Fruit fly (Drosophila melanogaster) whole organism, embryonic: ENCODE measurements around the gene Fit2.
A peak's percentile ranks its signal among the peaks of the same experiment; 100 is the strongest.

Experiments
- Adf1 ChIP-seq: fragments of 200-800 bp; sonication (Bioruptor generic); IDR thresholded peaks from 2 replicates; pipeline ENCODE4 v1.3.6; 2022; ENCODE audit warnings: missing biosample characterization, missing genetic modification characterization
- B-H2 ChIP-seq: fragments of 200-800 bp; sonication (Bioruptor generic); optimal IDR thresholded peaks from 2 replicates; lab custom pipeline; 2018; ENCODE audit warnings: missing biosample characterization, mild to moderate bottlenecking, missing genetic modification characterization
- BtbVII ChIP-seq: fragments of 200-800 bp; sonication (Bioruptor generic); optimal IDR thresholded peaks from 3 replicates; lab custom pipeline; 2017; ENCODE audit warnings: missing biosample characterization, mild to moderate bottlenecking, missing genetic modification characterization
- CG12104 ChIP-seq: fragments of 200-800 bp; sonication (Bioruptor generic); optimal IDR thresholded peaks from 3 replicates; lab custom pipeline; 2016; ENCODE audit warnings: missing biosample characterization, missing genetic modification characterization
- CG12219 ChIP-seq: fragments of 200-800 bp; sonication (Bioruptor generic); optimal IDR thresholded peaks from 3 replicates; lab custom pipeline; 2018; ENCODE audit warnings: missing biosample characterization, mild to moderate bottlenecking, missing genetic modification characterization
- CG12942 ChIP-seq: fragments of 200-800 bp; sonication (Bioruptor generic); optimal IDR thresholded peaks from 3 replicates; lab custom pipeline; 2016; ENCODE audit warnings: missing biosample characterization, missing genetic modification characterization
- CG1647 ChIP-seq: fragments of 200-800 bp; sonication (Bioruptor generic); optimal IDR thresholded peaks from 3 replicates; lab custom pipeline; 2016; ENCODE audit warnings: missing biosample characterization, missing genetic modification characterization
- CG17361 ChIP-seq: fragments of 200-800 bp; sonication (Bioruptor generic); IDR thresholded peaks from 3 replicates; pipeline ENCODE4 v1.3.6; 2022; ENCODE audit warnings: missing biosample characterization, missing genetic modification characterization
- CG2889 ChIP-seq: fragments of 200-800 bp; sonication (Bioruptor generic); IDR thresholded peaks from 3 replicates; pipeline ENCODE4 v1.3.6; 2022; ENCODE audit warnings: missing biosample characterization, missing genetic modification characterization
- CG3995 ChIP-seq: fragments of 200-800 bp; sonication (Bioruptor generic); optimal IDR thresholded peaks from 3 replicates; lab custom pipeline; 2016; ENCODE audit warnings: missing biosample characterization, missing genetic modification characterization
- CG6254 ChIP-seq: fragments of 200-800 bp; sonication (Bioruptor generic); optimal IDR thresholded peaks from 3 replicates; lab custom pipeline; 2017; ENCODE audit warnings: mild to moderate bottlenecking, missing biosample characterization, missing genetic modification reagents, missing genetic modification characterization
- CG7963 ChIP-seq: fragments of 200-800 bp; sonication (Bioruptor generic); IDR thresholded peaks from 3 replicates; pipeline ENCODE4 v1.3.6; 2022; ENCODE audit warnings: missing biosample characterization, missing genetic modification characterization; ENCODE audit not compliant: partially characterized antibody
- CG7987 ChIP-seq: fragments of 200-800 bp; sonication (Bioruptor generic); optimal IDR thresholded peaks from 2 replicates; lab custom pipeline; 2018; ENCODE audit warnings: missing biosample characterization, mild to moderate bottlenecking, missing genetic modification characterization, moderate library complexity
- CG8944 ChIP-seq: fragments of 200-800 bp; sonication (Bioruptor generic); optimal IDR thresholded peaks from 3 replicates; lab custom pipeline; 2016; ENCODE audit warnings: missing biosample characterization, missing genetic modification characterization
- CG9817 ChIP-seq: fragments of 200-800 bp; sonication (Bioruptor generic); optimal IDR thresholded peaks from 2 replicates; lab custom pipeline; 2018; ENCODE audit warnings: missing biosample characterization, mild to moderate bottlenecking, missing genetic modification characterization, moderate library complexity
- Dip3 ChIP-seq: fragments of 200-800 bp; sonication (Bioruptor generic); optimal IDR thresholded peaks from 3 replicates; lab custom pipeline; 2016; ENCODE audit warnings: missing biosample characterization, missing genetic modification characterization
- ERR ChIP-seq: fragments of 200-800 bp; sonication (Bioruptor generic); optimal IDR thresholded peaks from 2 replicates; lab custom pipeline; 2016; ENCODE audit warnings: missing biosample characterization, missing genetic modification characterization
- Hr78 ChIP-seq, 2 experiments: fragments of 200-800 bp in 1 of 2; fragments of >200 bp in 1 of 2; sonication (Bioruptor generic) in 1 of 2; optimal IDR thresholded peaks; 2 replicates each; lab custom pipeline; 2017 to 2019; ENCODE audit warnings: missing biosample characterization in 2 of 2, missing genetic modification characterization in 2 of 2, mild to moderate bottlenecking in 1 of 2, moderate library complexity in 1 of 2
- Lhr ChIP-seq: fragments of 200-800 bp; sonication (Bioruptor generic); optimal IDR thresholded peaks from 3 replicates; lab custom pipeline; 2017; ENCODE audit warnings: mild to moderate bottlenecking, missing biosample characterization, missing genetic modification reagents, missing genetic modification characterization
- MESR4 ChIP-seq: fragments of 200-800 bp; sonication (Bioruptor generic); optimal IDR thresholded peaks from 2 replicates; lab custom pipeline; 2018; ENCODE audit warnings: missing biosample characterization, mild to moderate bottlenecking, missing genetic modification characterization, moderate library complexity
- NFAT ChIP-seq: fragments of 200-800 bp; sonication (Bioruptor generic); IDR thresholded peaks from 2 replicates; pipeline ENCODE4 v1.3.6; 2022; ENCODE audit warnings: missing biosample characterization, missing genetic modification characterization
- NK7.1 ChIP-seq: fragments of 200-800 bp; sonication (Bioruptor generic); optimal IDR thresholded peaks from 3 replicates; lab custom pipeline; 2016; ENCODE audit warnings: missing biosample characterization, missing genetic modification characterization
- Nf-YC ChIP-seq: fragments of 200-800 bp; optimal IDR thresholded peaks from 3 replicates; lab custom pipeline; 2019; ENCODE audit warnings: missing biosample characterization, mild to moderate bottlenecking, missing genetic modification characterization, moderate library complexity
- Scr ChIP-seq: fragments of 200-800 bp; sonication (Bioruptor generic); IDR thresholded peaks from 2 replicates; pipeline ENCODE4 v1.3.6; 2022; ENCODE audit warnings: missing biosample characterization, missing genetic modification characterization; ENCODE audit not compliant: partially characterized antibody
- Stat92E ChIP-seq, 3 experiments: fragments of >200 bp in 2 of 3; fragments of 200-800 bp in 1 of 3; sonication (Bioruptor generic) in 1 of 3; optimal IDR thresholded peaks; 2 replicates each; lab custom pipeline; 2017 to 2019; ENCODE audit warnings: missing biosample characterization in 3 of 3, missing genetic modification characterization in 3 of 3, mild to moderate bottlenecking in 1 of 3, moderate library complexity in 1 of 3
- caup ChIP-seq: fragments of 200-800 bp; sonication (Bioruptor generic); optimal IDR thresholded peaks from 3 replicates; lab custom pipeline; 2017; ENCODE audit warnings: missing biosample characterization, mild to moderate bottlenecking, missing genetic modification characterization, moderate library complexity; ENCODE audit not compliant: severe bottlenecking
- ci ChIP-seq: fragments of 200-800 bp; sonication (Bioruptor generic); IDR thresholded peaks from 3 replicates; pipeline ENCODE4 v1.3.6; 2022; ENCODE audit warnings: missing biosample characterization, missing genetic modification characterization
- dati ChIP-seq: fragments of 200-800 bp; sonication (Bioruptor generic); IDR thresholded peaks from 2 replicates; pipeline ENCODE4 v1.3.6; 2022; ENCODE audit warnings: missing biosample characterization, missing genetic modification characterization
- ewg ChIP-seq: fragments of 200-800 bp; sonication (Bioruptor generic); optimal IDR thresholded peaks from 3 replicates; lab custom pipeline; 2017; ENCODE audit warnings: mild to moderate bottlenecking, missing biosample characterization, missing genetic modification reagents, missing genetic modification characterization
- fd102C ChIP-seq: fragments of 200-800 bp; sonication (Bioruptor generic); optimal IDR thresholded peaks from 2 replicates; lab custom pipeline; 2018; ENCODE audit warnings: missing biosample characterization, mild to moderate bottlenecking, missing genetic modification characterization, moderate library complexity
- fd64A ChIP-seq: fragments of 200-800 bp; sonication (Bioruptor generic); optimal IDR thresholded peaks from 3 replicates; lab custom pipeline; 2018; ENCODE audit warnings: missing biosample characterization, mild to moderate bottlenecking, missing genetic modification characterization
- gsb-n ChIP-seq: fragments of 200-800 bp; sonication (Bioruptor generic); optimal IDR thresholded peaks from 3 replicates; lab custom pipeline; 2018; ENCODE audit warnings: missing biosample characterization, mild to moderate bottlenecking, missing genetic modification characterization
- hb ChIP-seq: fragments of 200-800 bp; sonication (Bioruptor generic); IDR thresholded peaks from 3 replicates; pipeline ENCODE4 v1.3.6; 2022; ENCODE audit warnings: missing biosample characterization, missing genetic modification characterization; ENCODE audit not compliant: partially characterized antibody
- hbn ChIP-seq: fragments of 200-800 bp; sonication (Bioruptor generic); IDR thresholded peaks from 2 replicates; pipeline ENCODE4 v1.3.6; 2022; ENCODE audit warnings: missing biosample characterization, missing genetic modification characterization; ENCODE audit not compliant: partially characterized antibody
- hth ChIP-seq: fragments of >200 bp; optimal IDR thresholded peaks from 2 replicates; lab custom pipeline; 2017; ENCODE audit warnings: inconsistent platforms
- inv ChIP-seq: fragments of 200-800 bp; sonication (Bioruptor generic); IDR thresholded peaks from 2 replicates; pipeline ENCODE4 v1.3.6; 2022; ENCODE audit warnings: missing biosample characterization, missing genetic modification characterization; ENCODE audit not compliant: partially characterized antibody
- lilli ChIP-seq: fragments of 200-800 bp; sonication (Bioruptor generic); optimal IDR thresholded peaks from 3 replicates; lab custom pipeline; 2016; ENCODE audit warnings: missing biosample characterization, missing genetic modification characterization
- phol ChIP-seq: fragments of 200-800 bp; sonication (Bioruptor generic); optimal IDR thresholded peaks from 3 replicates; lab custom pipeline; 2018; ENCODE audit warnings: missing biosample characterization, mild to moderate bottlenecking, missing genetic modification characterization, moderate library complexity
- pita ChIP-seq: fragments of 200-800 bp; sonication (Bioruptor generic); optimal IDR thresholded peaks from 2 replicates; lab custom pipeline; 2017; ENCODE audit warnings: missing biosample characterization, mild to moderate bottlenecking, missing genetic modification characterization
- prd ChIP-seq, 3 experiments: fragments of >200 bp in 2 of 3; fragments of 200-800 bp in 1 of 3; sonication (Bioruptor generic) in 1 of 3; optimal IDR thresholded peaks in 2 of 3; IDR thresholded peaks in 1 of 3; 2 replicates in 2 of 3; 3 replicates in 1 of 3; pipeline versions ENCODE4 v1.3.6 to Lab custom; 2017 to 2022; ENCODE audit warnings: missing biosample characterization in 1 of 3, missing genetic modification characterization in 1 of 3
- pros ChIP-seq: fragments of 200-800 bp; sonication (Bioruptor generic); optimal IDR thresholded peaks from 3 replicates; lab custom pipeline; 2019; ENCODE audit warnings: missing biosample characterization, mild to moderate bottlenecking, missing genetic modification characterization, moderate library complexity
- pum ChIP-seq: fragments of 200-800 bp; sonication (Bioruptor generic); optimal IDR thresholded peaks from 2 replicates; lab custom pipeline; 2016; ENCODE audit warnings: missing biosample characterization, missing genetic modification characterization
- pzg ChIP-seq: fragments of 200-800 bp; sonication (Bioruptor generic); optimal IDR thresholded peaks from 3 replicates; lab custom pipeline; 2018; ENCODE audit warnings: missing biosample characterization, mild to moderate bottlenecking, missing genetic modification characterization, moderate library complexity
- ro ChIP-seq: fragments of 200-800 bp; sonication (Bioruptor generic); IDR thresholded peaks from 2 replicates; pipeline ENCODE4 v1.3.6; 2022; ENCODE audit warnings: missing biosample characterization, missing genetic modification characterization
- row ChIP-seq: fragments of 200-800 bp; sonication (Bioruptor generic); IDR thresholded peaks from 3 replicates; pipeline ENCODE4 v1.3.6; 2022; ENCODE audit warnings: missing biosample characterization, missing genetic modification characterization
- vfl ChIP-seq: fragments of 200-800 bp; sonication (Bioruptor generic); optimal IDR thresholded peaks from 2 replicates; lab custom pipeline; 2016; ENCODE audit warnings: missing biosample characterization, missing genetic modification characterization
- vnd ChIP-seq: fragments of 200-800 bp; sonication (Bioruptor generic); IDR thresholded peaks from 3 replicates; pipeline ENCODE4 v1.3.6; 2022; ENCODE audit warnings: missing biosample characterization, missing genetic modification characterization; ENCODE audit not compliant: partially characterized antibody
- wdn ChIP-seq: fragments of 200-800 bp; sonication (Bioruptor generic); IDR thresholded peaks from 2 replicates; pipeline ENCODE4 v1.3.6; 2022; ENCODE audit warnings: missing biosample characterization, missing genetic modification characterization

The Fit2 gene

dm6 chr3L:17004218-17004759 is 19.8 kb upstream of the Fit2 start (continued):
- no peak for TF ChIP-seq Stat92E (GFP tag; optimal IDR thresholded peaks at IDR 0.05; lab: Kevin White, UChicago)
- peak; percentile 37 for TF ChIP-seq CG6254
- TF ChIP-seq lilli (GFP tag; lab: Kevin White, UChicago): peak; percentile 88
- TF ChIP-seq CG2889 (GFP tag; lab: Robert Waterston, UW): peak; percentile 82
- TF ChIP-seq CG12942 (GFP tag; lab: Kevin White, UChicago): peak; percentile 74
- peak; percentile 88 for TF ChIP-seq CG17361 (GFP tag; lab: Robert Waterston, UW)
- TF ChIP-seq pita (GFP tag; lab: Kevin White, UChicago): no peak
- TF ChIP-seq BtbVII: peak; percentile 81
- peak; percentile 90 for TF ChIP-seq pum
- TF ChIP-seq hbn: no peak
- peak; percentile 56 for TF ChIP-seq Adf1 (GFP tag; lab: Robert Waterston, UW)
- TF ChIP-seq gsb-n (tag; lab: Kevin White, UChicago): peak; percentile 63
- no peak for TF ChIP-seq hb (GFP tag; lab: Robert Waterston, UW)
- no peak for TF ChIP-seq prd (optimal IDR thresholded peaks at IDR 0.05; lab: Kevin White, UChicago)
- TF ChIP-seq prd (GFP tag; IDR thresholded peaks at IDR 0.05; lab: Robert Waterston, UW): peak; percentile 90
- peak; percentile 87 for TF ChIP-seq CG12219 (GFP tag; lab: Kevin White, UChicago)
- TF ChIP-seq ro (GFP tag; lab: Robert Waterston, UW): peak; percentile 51; the same call in 1 of the 2 replicates
- TF ChIP-seq Nf-YC (tag; lab: Kevin White, UChicago): peak; percentile 74
- peak; percentile 82 for TF ChIP-seq CG12104 (GFP tag; lab: Kevin White, UChicago)
- no peak for TF ChIP-seq CG7963 (GFP tag; lab: Robert Waterston, UW)
- TF ChIP-seq vnd (GFP tag; lab: Robert Waterston, UW): no peak
- peak; percentile 36; the same call in 1 of the 2 replicates for TF ChIP-seq inv (GFP tag; lab: Robert Waterston, UW)
- TF ChIP-seq MESR4 (GFP tag; lab: Kevin White, UChicago): no peak
- peak; percentile 63 for TF ChIP-seq wdn (GFP tag; lab: Robert Waterston, UW)
- no peak for TF ChIP-seq B-H2
- TF ChIP-seq Scr (GFP tag; lab: Robert Waterston, UW): no peak
- TF ChIP-seq pros (GFP tag; lab: Kevin White, UChicago): no peak
- peak; percentile 81 for TF ChIP-seq caup (GFP tag; lab: Kevin White, UChicago)
- TF ChIP-seq fd64A (GFP tag; lab: Kevin White, UChicago): peak; percentile 2
- peak; percentile 85 for TF ChIP-seq phol (tag; lab: Kevin White, UChicago)
- TF ChIP-seq row: peak; percentile 83
- TF ChIP-seq Dip3: peak; percentile 88
- peak; percentile 36 for TF ChIP-seq CG7987
- TF ChIP-seq ERR (GFP tag; lab: Kevin White, UChicago): peak; percentile 74
- peak; percentile 73 for TF ChIP-seq ewg (GFP tag; lab: Kevin White, UChicago)
- peak; percentile 82 for TF ChIP-seq NK7.1 (GFP tag; lab: Kevin White, UChicago)
- TF ChIP-seq Lhr: peak; percentile 60
- TF ChIP-seq pzg (GFP tag; lab: Kevin White, UChicago): no peak
- TF ChIP-seq dati: peak; percentile 48; the same call in 1 of the 2 replicates
- peak; percentile 57; the same call in 1 of the 3 replicates for TF ChIP-seq ci (GFP tag; lab: Robert Waterston, UW)
- peak; percentile 86 for TF ChIP-seq CG8944 (GFP tag; lab: Kevin White, UChicago)
- no peak for TF ChIP-seq hth (lab: Kevin White, UChicago)
- TF ChIP-seq NFAT (GFP tag; lab: Robert Waterston, UW): peak; percentile 67
- peak; percentile 7 for TF ChIP-seq CG3995 (GFP tag; lab: Kevin White, UChicago)
- TF ChIP-seq fd102C (GFP tag; lab: Kevin White, UChicago): no peak
- TF ChIP-seq vfl: peak; percentile 81
- TF ChIP-seq CG1647 (GFP tag; lab: Kevin White, UChicago): peak; percentile 86
- peak in 1 of 2 experiments; percentile 58 for TF ChIP-seq Hr78 (GFP tag; optimal IDR thresholded peaks at IDR 0.05; lab: Kevin White, UChicago)
- peak; percentile 86 for TF ChIP-seq CG9817
